Worm (Caenorhabditis elegans): ENCODE measurements around the gene F59A6.10.

Gene F59A6.10

DNA sequence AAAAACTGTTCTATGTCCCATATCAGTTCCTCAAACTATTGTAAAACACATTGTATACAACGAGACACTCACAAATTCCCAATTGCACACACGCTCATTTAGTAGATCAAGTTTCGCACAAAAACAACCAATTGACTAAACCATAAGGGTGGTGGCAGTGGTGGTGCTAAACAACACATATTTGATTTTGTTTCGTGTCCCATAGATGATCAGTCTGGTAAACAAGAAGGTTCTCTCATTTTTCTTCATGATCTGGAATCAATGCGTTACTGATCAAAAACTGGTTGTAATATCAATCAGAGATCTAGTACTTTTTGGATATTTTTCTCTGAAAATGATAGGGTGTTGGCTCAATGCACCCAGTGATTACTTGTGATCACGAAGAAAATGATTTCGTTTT lies 14.8 kb downstream of the F59A6.10 start:
- no peak for TF ChIP-seq nhr-12 (tag; optimal IDR thresholded peaks at IDR 0.05)
- no peak for TF ChIP-seq lsy-2 (tag; optimal IDR thresholded peaks at IDR 0.05)
- no peak for TF ChIP-seq unc-39 (tag; optimal IDR thresholded peaks at IDR 0.05)
- TF ChIP-seq unc-120 (tag; optimal IDR thresholded peaks at IDR 0.05; ENCODE audit: poor library complexity, severe bottlenecking) = no peak
- TF ChIP-seq ceh-43 (GFP tag; optimal IDR thresholded peaks at IDR 0.05) = no peak
- TF ChIP-seq mep-1 (tag; optimal IDR thresholded peaks at IDR 0.05) = no peak
- no peak for TF ChIP-seq mab-5 (tag; optimal IDR thresholded peaks at IDR 0.05)
- no peak for TF ChIP-seq ztf-11 (tag; optimal IDR thresholded peaks at IDR 0.05)
- TF ChIP-seq snpc-4 (tag; optimal IDR thresholded peaks at IDR 0.05) = no peak
- TF ChIP-seq nhr-237 (tag; optimal IDR thresholded peaks at IDR 0.05) = no peak
- no peak for TF ChIP-seq drap-1 (GFP tag; optimal IDR thresholded peaks at IDR 0.05)
- no peak for TF ChIP-seq mls-2 (tag; optimal IDR thresholded peaks at IDR 0.05)
- TF ChIP-seq zip-8 (tag; optimal IDR thresholded peaks at IDR 0.05) = no peak
- TF ChIP-seq bed-3 (GFP tag; optimal IDR thresholded peaks at IDR 0.05) = no peak
- no peak for TF ChIP-seq M03D4.4 (tag; optimal IDR thresholded peaks at IDR 0.05)
- TF ChIP-seq ham-2 (GFP tag; optimal IDR thresholded peaks at IDR 0.05) = no peak
- no peak for TF ChIP-seq ceh-83 (GFP tag; optimal IDR thresholded peaks at IDR 0.05)
- no peak for TF ChIP-seq lin-13 (tag; optimal IDR thresholded peaks at IDR 0.05)
- TF ChIP-seq ceh-39 (tag; optimal IDR thresholded peaks at IDR 0.05) = no peak
- no peak for TF ChIP-seq pha-4 (tag; optimal IDR thresholded peaks at IDR 0.05)

DNA sequence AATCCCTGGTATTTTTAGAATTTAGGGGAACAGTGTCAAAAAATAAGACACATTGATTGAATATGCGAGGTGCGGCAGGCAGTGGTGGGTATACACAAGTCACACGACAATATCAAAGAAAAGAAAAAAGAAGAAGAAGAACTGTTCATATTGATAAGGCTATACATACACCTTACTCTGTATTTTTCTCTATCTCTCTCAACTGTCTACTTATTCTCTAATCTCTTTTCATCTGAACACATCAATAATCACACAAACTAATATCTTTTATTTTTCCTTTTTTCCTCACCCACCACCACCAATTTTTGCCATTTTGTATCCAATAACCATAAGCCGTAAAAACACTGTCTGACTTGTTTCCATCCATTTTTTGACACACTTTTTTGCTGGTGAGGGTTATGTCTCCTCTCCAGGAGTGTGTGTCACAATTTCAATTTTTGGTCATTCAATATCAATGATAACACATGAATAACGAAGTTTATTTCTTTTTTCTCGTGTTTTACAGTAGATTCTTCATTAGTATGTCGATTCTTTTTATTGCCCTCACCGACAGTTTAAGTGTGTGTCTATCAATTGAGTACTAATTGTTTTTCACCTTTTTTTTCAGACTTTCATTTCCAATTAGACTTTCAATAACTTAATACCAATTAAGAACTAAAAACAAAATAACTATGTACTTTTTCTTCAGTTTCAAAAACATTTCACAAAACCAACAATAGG lies 15.8 kb downstream of the F59A6.10 start:
- TF ChIP-seq zip-8 (tag; optimal IDR thresholded peaks at IDR 0.05) (no peak), unc-120 (tag; optimal IDR thresholded peaks at IDR 0.05; ENCODE audit: poor library complexity, severe bottlenecking) (no peak), elt-3 (tag; optimal IDR thresholded peaks at IDR 0.05) (peak; percentile 17), sem-2 (GFP tag; optimal IDR thresholded peaks at IDR 0.05) (no peak), nhr-237 (tag; optimal IDR thresholded peaks at IDR 0.05) (no peak), mab-5 (tag; optimal IDR thresholded peaks at IDR 0.05) (no peak), flh-1 (GFP tag; optimal IDR thresholded peaks at IDR 0.05) (no peak)

DNA sequence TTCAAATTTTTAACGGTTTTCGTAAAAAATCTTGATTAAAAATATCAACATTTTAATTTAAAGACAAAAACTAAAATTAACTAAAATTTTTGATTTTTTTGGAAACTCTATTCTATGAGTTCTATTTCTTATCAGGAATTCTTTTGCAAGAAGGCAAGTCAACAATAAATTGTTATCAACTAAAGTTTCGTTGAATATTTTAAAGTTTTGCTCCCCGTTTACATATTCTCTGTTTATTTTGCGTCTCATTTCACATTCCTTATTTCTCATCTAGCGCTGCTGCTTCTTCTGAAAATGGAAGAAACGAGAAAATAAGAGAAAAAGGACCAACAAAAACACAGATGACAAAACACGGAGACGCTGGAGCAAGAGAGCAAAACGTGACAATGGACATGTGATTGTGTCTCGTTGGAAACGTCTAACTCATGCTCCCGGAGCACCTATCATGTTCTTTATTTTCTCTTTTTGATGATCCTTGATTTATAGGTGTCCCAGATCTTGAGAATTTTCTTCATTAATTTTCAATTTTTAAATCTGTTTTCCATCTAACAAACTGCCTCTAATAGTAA lies 16.8 kb downstream of the F59A6.10 start:
- TF ChIP-seq nhr-2 (tag; optimal IDR thresholded peaks at IDR 0.05) (no peak), pha-4 (tag; optimal IDR thresholded peaks at IDR 0.05) (no peak), M03D4.4 (tag; optimal IDR thresholded peaks at IDR 0.05) (no peak), lsy-2 (tag; optimal IDR thresholded peaks at IDR 0.05) (no peak), nhr-237 (tag; optimal IDR thresholded peaks at IDR 0.05) (no peak), bed-3 (GFP tag; optimal IDR thresholded peaks at IDR 0.05) (no peak), cnd-1 (tag; optimal IDR thresholded peaks at IDR 0.05) (no peak), mep-1 (tag; optimal IDR thresholded peaks at IDR 0.05) (no peak), lin-32 (GFP tag; optimal IDR thresholded peaks at IDR 0.05) (no peak), ceh-83 (GFP tag; optimal IDR thresholded peaks at IDR 0.05) (no peak), lin-13 (tag; optimal IDR thresholded peaks at IDR 0.05) (no peak), unc-120 (tag; optimal IDR thresholded peaks at IDR 0.05; ENCODE audit: poor library complexity, severe bottlenecking) (no peak), elt-1 (tag; optimal IDR thresholded peaks at IDR 0.05; ENCODE audit: borderline replicate concordance, insufficient read depth) (no peak), blmp-1 (tag; optimal IDR thresholded peaks at IDR 0.05) (no peak)

DNA sequence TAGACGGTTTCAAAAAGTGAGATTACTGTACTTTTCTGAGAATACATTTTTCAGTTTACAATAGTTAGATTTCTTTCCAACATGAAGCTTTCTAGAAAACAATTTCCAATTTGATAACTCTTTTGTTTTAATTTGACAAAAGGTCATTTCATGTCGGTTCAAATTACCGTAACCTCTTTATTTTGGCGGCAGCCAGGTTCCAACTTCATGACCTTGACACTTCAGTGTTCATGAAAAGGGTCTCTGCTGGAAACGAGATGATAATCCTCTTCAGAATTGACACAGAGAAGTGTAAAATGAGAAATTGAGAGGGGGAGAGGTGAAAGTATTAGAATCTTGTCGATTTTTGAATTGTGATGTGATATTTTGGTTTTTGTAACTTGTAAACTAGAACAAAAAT lies 17.8 kb downstream of the F59A6.10 start:
- TF ChIP-seq ceh-39 (tag; optimal IDR thresholded peaks at IDR 0.05) = no peak
- TF ChIP-seq drap-1 (GFP tag; optimal IDR thresholded peaks at IDR 0.05) = no peak
- no peak for TF ChIP-seq lin-32 (GFP tag; optimal IDR thresholded peaks at IDR 0.05)
- no peak for TF ChIP-seq snpc-4 (tag; optimal IDR thresholded peaks at IDR 0.05)
- no peak for TF ChIP-seq bed-3 (GFP tag; optimal IDR thresholded peaks at IDR 0.05)
- no peak for TF ChIP-seq unc-120 (tag; optimal IDR thresholded peaks at IDR 0.05; ENCODE audit: poor library complexity, severe bottlenecking)
- no peak for TF ChIP-seq tbx-8 (GFP tag; optimal IDR thresholded peaks at IDR 0.05)

DNA sequence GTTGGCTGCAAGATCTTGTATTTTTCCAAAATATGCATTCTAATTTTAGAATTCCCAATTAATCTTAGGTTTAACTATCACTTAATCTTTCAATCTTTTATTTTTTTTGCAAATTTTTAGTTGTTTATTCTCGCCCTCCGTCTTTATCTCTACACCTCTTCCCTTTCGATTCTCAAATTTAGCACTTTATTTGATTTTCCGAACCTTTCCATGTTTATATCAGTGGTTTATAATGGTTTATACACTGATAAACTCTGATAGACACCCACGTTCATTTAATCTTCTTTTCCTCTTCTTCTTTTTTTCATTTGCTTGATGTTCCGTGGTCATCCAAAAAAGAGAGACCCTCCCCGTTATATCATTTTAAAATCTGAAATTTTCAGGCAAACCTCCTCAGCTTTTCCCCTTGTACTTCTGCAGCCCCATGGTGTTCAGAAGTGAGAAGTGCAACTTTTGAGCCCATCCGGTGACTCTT lies 18.7 kb downstream of the F59A6.10 start, which contains the start of the genes nsy-1 and F59A6.13:
TSS of gene nsy-1 (plus strand) at position 377 of the 475 bp plus-strand sequence.
TSS of gene F59A6.13 (plus strand) at position 425 of the 475 bp plus-strand sequence.
- no peak for TF ChIP-seq sem-2 (GFP tag; optimal IDR thresholded peaks at IDR 0.05)
- TF ChIP-seq unc-39 (tag; optimal IDR thresholded peaks at IDR 0.05) = no peak
- no peak for TF ChIP-seq ces-1 (GFP tag; optimal IDR thresholded peaks at IDR 0.05)
- TF ChIP-seq flh-1 (GFP tag; optimal IDR thresholded peaks at IDR 0.05) = no peak
- no peak for TF ChIP-seq nhr-2 (tag; optimal IDR thresholded peaks at IDR 0.05)
- TF ChIP-seq ceh-83 (GFP tag; optimal IDR thresholded peaks at IDR 0.05) = no peak
- TF ChIP-seq drap-1 (GFP tag; optimal IDR thresholded peaks at IDR 0.05) = no peak
- TF ChIP-seq zip-8 (tag; optimal IDR thresholded peaks at IDR 0.05) = no peak
- no peak for TF ChIP-seq blmp-1 (tag; optimal IDR thresholded peaks at IDR 0.05)
- no peak for TF ChIP-seq bed-3 (GFP tag; optimal IDR thresholded peaks at IDR 0.05)
- TF ChIP-seq mab-5 (tag; optimal IDR thresholded peaks at IDR 0.05) = no peak
- TF ChIP-seq ham-2 (GFP tag; optimal IDR thresholded peaks at IDR 0.05) = no peak
- TF ChIP-seq ceh-43 (GFP tag; optimal IDR thresholded peaks at IDR 0.05) = no peak

All from whole organism, mixed stage, embryonic.